Worm (Caenorhabditis elegans): ENCODE data around the gene gob-1.
A peak's percentile ranks its signal among the peaks of the same experiment; 100 is the strongest.

gob-1 gene

ce11 chrX:15493322-15493721, at the start of gene gob-1:
gob-1 (plus strand) TSS chrX:15493602.
- no peak for TF ChIP-seq somi-1 (GFP tag; optimal IDR thresholded peaks at IDR 0.05)
- TF ChIP-seq sptf-2 (GFP tag; optimal IDR thresholded peaks at IDR 0.05) = no peak
- no peak for TF ChIP-seq sdz-38 (tag; optimal IDR thresholded peaks at IDR 0.05)
- TF ChIP-seq attf-3 (GFP tag; conservative IDR thresholded peaks at IDR 0.05) = no peak
- no peak for TF ChIP-seq K11D2.4 (GFP tag; IDR thresholded peaks at IDR 0.05)

- TF ChIP-seq egrh-3 (GFP tag; IDR thresholded peaks at IDR 0.05) = 0 out of 2 replicates have a peak, but pooled peaks have one; percentile 23
- TF ChIP-seq rpc-1 (optimal IDR thresholded peaks at IDR 0.05) = no peak
- TF ChIP-seq rpc-1 (tag; optimal IDR thresholded peaks at IDR 0.05) = no peak
- no peak for TF ChIP-seq dpl-1 (GFP tag; optimal IDR thresholded peaks at IDR 0.05)
- no peak for TF ChIP-seq madf-6 (GFP tag; IDR thresholded peaks at IDR 0.05)
These were observed 47.1 kb upstream of the gob-1 start, which contains the start of gene R03A10.5 for ce11 chrX:15446292-15446794. R03A10.5 (plus strand) TSS chrX:15446722.

- TF ChIP-seq ZK185.1 (tag; optimal IDR thresholded peaks at IDR 0.05; ENCODE audit: poor library complexity, severe bottlenecking) = no peak
- no peak for TF ChIP-seq Y95B8A.8 (GFP tag; IDR thresholded peaks at IDR 0.05)
- TF ChIP-seq F10E7.11 (tag; optimal IDR thresholded peaks at IDR 0.05) = no peak
- no peak for TF ChIP-seq snpc-1.3 (tag; optimal IDR thresholded peaks at IDR 0.05; ENCODE audit: insufficient read depth)
- no peak for TF ChIP-seq lag-1 (GFP tag; IDR thresholded peaks at IDR 0.05)
- TF ChIP-seq ztf-6 (GFP tag; IDR thresholded peaks at IDR 0.05) = no peak
- TF ChIP-seq F57A8.1 (GFP tag; optimal IDR thresholded peaks at IDR 0.05) = no peak
- TF ChIP-seq Y56A3A.18 (GFP tag; IDR thresholded peaks at IDR 0.05) = no peak
- no peak for TF ChIP-seq Y53G8AR.9 (GFP tag; conservative IDR thresholded peaks at IDR 0.05)
- no peak for TF ChIP-seq lin-35 (GFP tag; optimal IDR thresholded peaks at IDR 0.05)
- TF ChIP-seq xnd-1 (tag; optimal IDR thresholded peaks at IDR 0.05) = no peak
- TF ChIP-seq rpc-1 (optimal IDR thresholded peaks at IDR 0.05) = no peak
- no peak for TF ChIP-seq rpc-1 (tag; optimal IDR thresholded peaks at IDR 0.05)
- TF ChIP-seq athp-1 (tag; optimal IDR thresholded peaks at IDR 0.05) = no peak
- TF ChIP-seq attf-3 (GFP tag; conservative IDR thresholded peaks at IDR 0.05) = no peak
These were observed 28.4 kb upstream of the gob-1 start for ce11 chrX:15465050-15465449.

- no peak for TF ChIP-seq F39B2.1 (GFP tag; IDR thresholded peaks at IDR 0.05)
- no peak for TF ChIP-seq hlh-12 (tag; optimal IDR thresholded peaks at IDR 0.05)
- no peak for TF ChIP-seq attf-5 (GFP tag; optimal IDR thresholded peaks at IDR 0.05)
- no peak for TF ChIP-seq lsl-1 (GFP tag; optimal IDR thresholded peaks at IDR 0.05)
- no peak for TF ChIP-seq tlf-1 (GFP tag; optimal IDR thresholded peaks at IDR 0.05)
- no peak for TF ChIP-seq ama-1 (optimal IDR thresholded peaks at IDR 0.05)
- TF ChIP-seq ama-1 (GFP tag; optimal IDR thresholded peaks at IDR 0.05) = no peak
- no peak for TF ChIP-seq rcor-1 (GFP tag; IDR thresholded peaks at IDR 0.05)
These were observed 27.4 kb upstream of the gob-1 start, which contains the start of gene sprr-1 for ce11 chrX:15466032-15466431. sprr-1 (plus strand) TSS chrX:15466300.

ce11 chrX:15468657-15469056, 24.7 kb upstream of the gob-1 start:
- TF ChIP-seq zfh-2 (GFP tag; conservative IDR thresholded peaks at IDR 0.05) (peak; percentile 42; the same call in 1 of the 2 replicates), nhr-179 (tag; optimal IDR thresholded peaks at IDR 0.05) (no peak), snpc-4 (GFP tag; optimal IDR thresholded peaks at IDR 0.05) (no peak), snpc-4 (tag; optimal IDR thresholded peaks at IDR 0.05) (peak in 2 of 4 experiments; percentile 81 to 87), F39B2.1 (GFP tag; IDR thresholded peaks at IDR 0.05) (no peak)

All from whole organism, young adult.